Worm (Caenorhabditis elegans) whole organism, young adult: ENCODE measurements around the gene C34B4.5.
A peak's percentile ranks its signal among the peaks of the same experiment; 100 is the strongest.

Experiments used
- B0019.2 ChIP-seq: fragments of 200-800 bp; sonication (Bioruptor generic); conservative IDR thresholded peaks from 2 replicates; pipeline ENCODE4 v1.3.6; 2022; ENCODE audit warnings: missing genetic modification reagents, missing genetic modification characterization, missing compliant biosample characterization
- B0336.3 ChIP-seq: fragments of 200-800 bp; sonication (Bioruptor generic); IDR thresholded peaks from 2 replicates; pipeline ENCODE4 v1.3.6; 2022; ENCODE audit warnings: missing genetic modification characterization, missing compliant biosample characterization
- D2030.7 ChIP-seq: fragments of 200-800 bp; sonication (Bioruptor generic); IDR thresholded peaks from 2 replicates; pipeline ENCODE4 v1.3.6; 2022; ENCODE audit warnings: missing genetic modification reagents, missing genetic modification characterization, missing compliant biosample characterization
- F10E7.11 ChIP-seq: sonication (generic microtip); optimal IDR thresholded peaks from 2 replicates; lab custom pipeline; 2017; ENCODE audit warnings: mild to moderate bottlenecking, missing genetic modification characterization, moderate library complexity, missing compliant biosample characterization
- F22D6.2 ChIP-seq: sonication (generic microtip); optimal IDR thresholded peaks from 2 replicates; lab custom pipeline; 2016; ENCODE audit warnings: mild to moderate bottlenecking, missing genetic modification characterization, missing compliant biosample characterization
- F23B12.7 ChIP-seq: sonication (generic microtip); optimal IDR thresholded peaks from 2 replicates; lab custom pipeline; 2017; ENCODE audit warnings: missing genetic modification characterization, mild to moderate bottlenecking, missing compliant biosample characterization, antibody characterized with exemption, moderate library complexity; ENCODE audit not compliant: insufficient read depth
- F55B11.4 ChIP-seq: sonication (generic microtip); optimal IDR thresholded peaks from 2 replicates; lab custom pipeline; 2016; ENCODE audit warnings: missing compliant biosample characterization, missing genetic modification characterization, borderline replicate concordance; ENCODE audit not compliant: insufficient read depth
- F57C9.4 ChIP-seq: sonication (generic microtip); optimal IDR thresholded peaks from 2 replicates; lab custom pipeline; 2017; ENCODE audit warnings: mild to moderate bottlenecking, missing genetic modification characterization, missing compliant biosample characterization
- K11D2.4 ChIP-seq: fragments of 200-800 bp; sonication (Bioruptor generic); IDR thresholded peaks from 2 replicates; pipeline ENCODE4 v1.3.6; 2022; ENCODE audit warnings: missing genetic modification reagents, missing genetic modification characterization, missing compliant biosample characterization
- K12H6.12 ChIP-seq: fragments of 200-800 bp; sonication (Bioruptor generic); optimal IDR thresholded peaks from 2 replicates; lab custom pipeline; 2018; ENCODE audit warnings: mild to moderate bottlenecking, missing genetic modification characterization, missing compliant biosample characterization
- T26A5.8 ChIP-seq: sonication (generic microtip); optimal IDR thresholded peaks from 2 replicates; lab custom pipeline; 2016; ENCODE audit warnings: missing genetic modification characterization, missing compliant biosample characterization
- Y56A3A.18 ChIP-seq: fragments of 200-800 bp; sonication (Bioruptor generic); IDR thresholded peaks from 2 replicates; pipeline ENCODE4 v1.3.6; 2022; ENCODE audit warnings: missing genetic modification reagents, missing genetic modification characterization, missing compliant biosample characterization
- Y95B8A.8 ChIP-seq: fragments of 200-800 bp; sonication (Bioruptor generic); IDR thresholded peaks from 2 replicates; pipeline ENCODE4 v1.3.6; 2022; ENCODE audit warnings: missing genetic modification reagents, missing genetic modification characterization, missing compliant biosample characterization
- ama-1 ChIP-seq, 3 experiments: fragments of 150-350 bp in 1 of 3; sonication (generic microtip) in 2 of 3; optimal IDR thresholded peaks; 2 replicates each; lab custom pipeline; 2014 to 2018; ENCODE audit warnings: missing biosample characterization in 2 of 3, missing genetic modification characterization in 2 of 3, missing genetic modification reagents in 2 of 3
- aptf-2 ChIP-seq: fragments of 200-800 bp; sonication (Bioruptor generic); conservative IDR thresholded peaks from 2 replicates; pipeline ENCODE4 v1.3.6; 2022; ENCODE audit warnings: missing genetic modification reagents, missing genetic modification characterization, missing compliant biosample characterization
- attf-3 ChIP-seq: fragments of 200-800 bp; sonication (Bioruptor generic); conservative IDR thresholded peaks from 2 replicates; pipeline ENCODE4 v1.3.6; 2022; ENCODE audit warnings: missing genetic modification reagents, missing genetic modification characterization, missing compliant biosample characterization
- ceh-91 ChIP-seq: fragments of 200-800 bp; sonication (Bioruptor generic); IDR thresholded peaks from 2 replicates; pipeline ENCODE4 v1.3.6; 2022; ENCODE audit warnings: missing genetic modification reagents, missing genetic modification characterization, missing compliant biosample characterization
- dox-1 ChIP-seq: fragments of 200-800 bp; sonication (Bioruptor generic); IDR thresholded peaks from 2 replicates; pipeline ENCODE4 v1.3.6; 2022; ENCODE audit warnings: missing genetic modification reagents, missing genetic modification characterization, missing compliant biosample characterization
- dpff-1 ChIP-seq: sonication (generic microtip); optimal IDR thresholded peaks from 2 replicates; lab custom pipeline; 2017; ENCODE audit warnings: mild to moderate bottlenecking, missing genetic modification characterization, missing compliant biosample characterization
- dpl-1 ChIP-seq: fragments of 150-350 bp; optimal IDR thresholded peaks from 2 replicates; lab custom pipeline; 2014; ENCODE audit warnings: missing biosample characterization, missing genetic modification reagents, missing genetic modification characterization
- egl-44 ChIP-seq: fragments of 200-800 bp; sonication (Bioruptor generic); IDR thresholded peaks from 2 replicates; pipeline ENCODE4 v1.3.6; 2022; ENCODE audit warnings: missing genetic modification reagents, missing genetic modification characterization, missing compliant biosample characterization
- gei-17 ChIP-seq: fragments of 200-800 bp; sonication (Bioruptor generic); optimal IDR thresholded peaks from 2 replicates; lab custom pipeline; 2018; ENCODE audit warnings: mild to moderate bottlenecking, missing genetic modification characterization, missing compliant biosample characterization
- hlh-12 ChIP-seq: sonication (generic microtip); optimal IDR thresholded peaks from 2 replicates; lab custom pipeline; 2016; ENCODE audit warnings: missing genetic modification characterization, missing compliant biosample characterization
- hmg-1.2 ChIP-seq: fragments of 200-800 bp; sonication (Bioruptor generic); IDR thresholded peaks from 2 replicates; pipeline ENCODE4 v1.3.6; 2022; ENCODE audit warnings: missing genetic modification reagents, missing genetic modification characterization, missing compliant biosample characterization
- lin-26 ChIP-seq: fragments of 200-800 bp; sonication (Bioruptor generic); IDR thresholded peaks from 2 replicates; pipeline ENCODE4 v1.3.6; 2022; ENCODE audit warnings: missing genetic modification reagents, missing genetic modification characterization, missing compliant biosample characterization
- madf-3 ChIP-seq: fragments of 200-800 bp; sonication (Bioruptor generic); IDR thresholded peaks from 2 replicates; pipeline ENCODE4 v1.3.6; 2022; ENCODE audit warnings: missing genetic modification reagents, missing genetic modification characterization, missing compliant biosample characterization
- mel-28 ChIP-seq: sonication (generic microtip); optimal IDR thresholded peaks from 2 replicates; lab custom pipeline; 2016; ENCODE audit warnings: borderline replicate concordance, mild to moderate bottlenecking, missing genetic modification characterization, missing compliant biosample characterization
- nfyb-1 ChIP-seq: fragments of 200-800 bp; sonication (Bioruptor generic); IDR thresholded peaks from 2 replicates; pipeline ENCODE4 v1.3.6; 2022; ENCODE audit warnings: missing genetic modification reagents, missing genetic modification characterization, missing compliant biosample characterization
- nhr-80 ChIP-seq: sonication (generic microtip); optimal IDR thresholded peaks from 2 replicates; lab custom pipeline; 2016; ENCODE audit warnings: missing genetic modification characterization, missing compliant biosample characterization
- pbrm-1 ChIP-seq: fragments of 200-800 bp; sonication (Bioruptor generic); IDR thresholded peaks from 2 replicates; pipeline ENCODE4 v1.3.6; 2022; ENCODE audit warnings: missing genetic modification reagents, missing genetic modification characterization, missing compliant biosample characterization
- rpc-1 ChIP-seq, 2 experiments: fragments of 150-350 bp in 1 of 2; sonication (generic microtip) in 1 of 2; optimal IDR thresholded peaks; 2 replicates each; lab custom pipeline; 2014 to 2018; ENCODE audit warnings: missing biosample characterization in 1 of 2, missing genetic modification characterization in 1 of 2, missing genetic modification reagents in 1 of 2, missing genotype in 1 of 2
- sea-2 ChIP-seq: fragments of 200-800 bp; sonication (Bioruptor generic); IDR thresholded peaks from 2 replicates; pipeline ENCODE4 v1.3.6; 2022; ENCODE audit warnings: missing genetic modification characterization, missing compliant biosample characterization
- snpc-1.1 ChIP-seq: sonication (generic microtip); optimal IDR thresholded peaks from 2 replicates; lab custom pipeline; 2017; ENCODE audit warnings: missing genetic modification characterization, mild to moderate bottlenecking, missing compliant biosample characterization, antibody characterized with exemption, moderate library complexity, missing genotype, missing genetic modification reagents; ENCODE audit not compliant: insufficient read depth
- snpc-4 ChIP-seq, 5 experiments: fragments of 150-350 bp in 1 of 5; sonication (generic microtip) in 4 of 5; optimal IDR thresholded peaks; 2 replicates each; lab custom pipeline; 2014 to 2018; ENCODE audit warnings: missing genetic modification characterization in 5 of 5, missing biosample characterization in 3 of 5, antibody characterized with exemption in 2 of 5, mild to moderate bottlenecking in 2 of 5, missing compliant biosample characterization in 2 of 5, missing genotype in 2 of 5, moderate library complexity in 2 of 5, missing genetic modification reagents in 1 of 5
- sptf-2 ChIP-seq: fragments of 200-800 bp; sonication (Bioruptor generic); optimal IDR thresholded peaks from 2 replicates; lab custom pipeline; 2018; ENCODE audit warnings: mild to moderate bottlenecking, missing genetic modification characterization, missing compliant biosample characterization
- tbx-9 ChIP-seq: sonication (generic microtip); optimal IDR thresholded peaks from 2 replicates; lab custom pipeline; 2016; ENCODE audit warnings: borderline replicate concordance, missing genetic modification characterization, inconsistent platforms, missing compliant biosample characterization
- zfh-2 ChIP-seq: fragments of 200-800 bp; sonication (Bioruptor generic); conservative IDR thresholded peaks from 2 replicates; pipeline ENCODE4 v1.3.6; 2022; ENCODE audit warnings: missing genetic modification reagents, missing genetic modification characterization, missing compliant biosample characterization
- ztf-26 ChIP-seq: sonication (generic microtip); optimal IDR thresholded peaks from 2 replicates; lab custom pipeline; 2017; ENCODE audit warnings: missing genetic modification characterization, missing compliant biosample characterization
- ztf-28 ChIP-seq: fragments of 200-800 bp; sonication (Bioruptor generic); IDR thresholded peaks from 2 replicates; pipeline ENCODE4 v1.3.6; 2022; ENCODE audit warnings: missing genetic modification reagents, missing genetic modification characterization, missing compliant biosample characterization

C34B4.5 gene

DNA sequence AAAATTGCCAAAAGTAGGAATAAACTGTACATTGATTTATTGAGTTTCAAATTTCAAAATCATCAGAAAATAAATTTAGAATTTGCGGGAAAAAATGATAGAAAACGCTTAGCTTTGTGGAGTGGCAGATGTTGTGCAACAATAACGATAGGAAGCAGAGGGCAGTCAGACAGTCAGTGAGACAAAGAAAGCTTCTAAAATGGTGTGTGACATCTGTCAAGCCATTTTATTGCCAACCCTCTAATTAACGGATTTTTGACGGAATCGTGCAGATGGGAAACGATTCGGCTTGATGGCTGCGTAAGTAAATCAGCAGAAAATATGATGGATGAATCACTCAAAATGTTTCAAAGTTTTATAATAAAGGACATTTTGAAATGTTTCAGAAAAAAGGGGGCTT, 24.3 kb downstream of the C34B4.5 start, which contains the start of gene max-1:
max-1 (minus strand) TSS at position 124 of the 400 bp plus-strand sequence.
- TF ChIP-seq gei-17 (GFP tag; lab: Kevin White, UChicago) (no peak), dpff-1 (tag; lab: Kevin White, UChicago) (no peak), dox-1 (GFP tag; lab: Robert Waterston, UW) (no peak), madf-3 (GFP tag; lab: Robert Waterston, UW) (0 out of 2 replicates have a peak, but pooled peaks have one; percentile 63), B0336.3 (GFP tag; lab: Robert Waterston, UW) (0 out of 2 replicates have a peak, but pooled peaks have one; percentile 12), sea-2 (no peak), pbrm-1 (GFP tag; lab: Robert Waterston, UW) (no peak), ztf-28 (GFP tag; lab: Robert Waterston, UW) (no peak)

DNA sequence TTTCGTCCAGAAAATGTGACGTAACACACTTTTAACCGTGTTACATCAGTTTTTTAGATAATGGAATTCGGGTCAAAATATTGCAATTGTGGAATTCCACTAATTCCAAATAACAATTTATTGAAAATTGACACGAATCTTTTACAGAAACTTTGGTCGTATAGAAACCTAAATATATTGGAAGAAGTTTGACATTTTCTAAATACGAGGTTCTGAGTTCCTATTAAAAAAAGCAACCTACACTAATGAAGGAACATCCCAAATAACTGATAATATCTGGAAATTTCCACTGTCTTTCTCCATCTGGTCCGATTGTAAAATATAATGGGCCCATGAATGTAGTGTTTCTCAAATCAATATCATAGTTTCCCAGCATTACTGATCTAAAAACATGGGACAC, 25.5 kb downstream of the C34B4.5 start:
- TF ChIP-seq ama-1 (optimal IDR thresholded peaks at IDR 0.05; lab: Kevin White, UChicago) (no peak), ama-1 (GFP tag; optimal IDR thresholded peaks at IDR 0.05; lab: Kevin White, UChicago) (no peak), zfh-2 (GFP tag; lab: Robert Waterston, UW) (no peak), nhr-80 (tag; lab: Kevin White, UChicago) (no peak), ztf-26 (tag; lab: Kevin White, UChicago) (no peak), mel-28 (no peak), rpc-1 (optimal IDR thresholded peaks at IDR 0.05; lab: Kevin White, UChicago) (no peak), rpc-1 (tag; optimal IDR thresholded peaks at IDR 0.05; lab: Kevin White, UChicago) (no peak), egl-44 (no peak), K11D2.4 (GFP tag; lab: Robert Waterston, UW) (no peak), pbrm-1 (GFP tag; lab: Robert Waterston, UW) (no peak), hmg-1.2 (no peak), K12H6.12 (no peak), aptf-2 (no peak), dpl-1 (GFP tag; lab: Kevin White, UChicago) (no peak), snpc-1.1 (tag; lab: Kevin White, UChicago) (no peak), Y95B8A.8 (GFP tag; lab: Robert Waterston, UW) (no peak)

DNA sequence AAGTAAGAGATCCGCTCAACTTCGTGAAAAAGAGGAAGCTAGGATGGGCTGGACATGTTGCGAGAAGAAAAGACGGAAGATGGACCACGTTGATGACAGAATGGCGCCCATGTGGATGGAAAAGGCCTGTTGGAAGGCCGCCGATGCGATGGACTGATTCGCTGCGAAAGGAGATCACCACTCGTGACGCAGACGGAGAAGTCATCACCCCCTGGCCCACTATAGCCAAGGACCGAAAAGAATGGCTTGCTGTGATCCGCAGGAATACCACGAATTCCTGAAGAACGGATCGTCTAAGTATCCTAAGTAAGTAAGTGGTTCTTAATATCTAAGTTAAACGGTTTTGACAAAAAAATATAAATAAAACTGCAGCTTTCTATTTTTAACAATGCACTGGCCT, 30.2 kb downstream of the C34B4.5 start:
- TF ChIP-seq nfyb-1 (GFP tag; lab: Robert Waterston, UW) (peak; percentile 56; the same call in 1 of the 2 replicates), Y56A3A.18 (GFP tag; lab: Robert Waterston, UW) (0 out of 2 replicates have a peak, but pooled peaks have one; percentile 32)

DNA sequence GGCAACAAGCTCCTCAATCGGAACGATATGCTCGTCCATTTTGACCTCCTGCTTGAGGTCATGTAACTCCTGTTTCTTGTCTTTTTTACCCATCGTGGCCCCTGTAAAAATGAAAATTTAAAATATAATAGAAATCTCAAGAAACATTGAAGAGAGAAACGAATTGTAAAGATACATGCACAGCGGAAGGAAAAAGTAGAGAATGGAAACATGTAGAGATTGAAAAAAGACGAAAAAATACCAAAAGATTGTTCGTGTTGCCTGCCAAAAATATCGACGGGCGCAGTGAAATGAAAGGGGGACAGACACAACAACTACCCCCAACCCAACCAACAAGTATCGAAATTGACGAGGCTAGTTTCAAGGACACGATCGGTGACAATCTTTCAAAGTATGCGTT, 34.1 kb downstream of the C34B4.5 start, which contains the start of gene eat-6:
eat-6 (minus strand) TSS at position 101 of the 400 bp plus-strand sequence.
- TF ChIP-seq tbx-9 (tag; lab: Kevin White, UChicago): no peak
- TF ChIP-seq snpc-4 (GFP tag; optimal IDR thresholded peaks at IDR 0.05; lab: Kevin White, UChicago): no peak
- TF ChIP-seq snpc-4 (tag; optimal IDR thresholded peaks at IDR 0.05; lab: Kevin White, UChicago): no peak
- no peak for TF ChIP-seq F10E7.11
- TF ChIP-seq F57C9.4 (tag; lab: Kevin White, UChicago): no peak
- no peak for TF ChIP-seq T26A5.8 (tag; lab: Kevin White, UChicago)
- no peak for TF ChIP-seq sptf-2 (GFP tag; lab: Kevin White, UChicago)
- no peak for TF ChIP-seq dpff-1 (tag; lab: Kevin White, UChicago)
- TF ChIP-seq ztf-26 (tag; lab: Kevin White, UChicago): no peak
- TF ChIP-seq F22D6.2 (tag; lab: Kevin White, UChicago): no peak
- TF ChIP-seq attf-3 (GFP tag; lab: Robert Waterston, UW): no peak
- no peak for TF ChIP-seq lin-26 (GFP tag; lab: Robert Waterston, UW)
- TF ChIP-seq F23B12.7 (tag; lab: Kevin White, UChicago): no peak
- no peak for TF ChIP-seq D2030.7
- TF ChIP-seq ceh-91 (GFP tag; lab: Robert Waterston, UW): no peak
- TF ChIP-seq Y56A3A.18 (GFP tag; lab: Robert Waterston, UW): no peak
- TF ChIP-seq B0019.2 (GFP tag; lab: Robert Waterston, UW): no peak
- no peak for TF ChIP-seq hlh-12 (tag; lab: Kevin White, UChicago)
- TF ChIP-seq F55B11.4 (tag; lab: Kevin White, UChicago): no peak
- TF ChIP-seq, all 124 proteins: peak for 0
